Fruit fly (Drosophila melanogaster): Measurements from ENCODE around the gene CG10041.

dm6 chr3R:12370643-12370995, 18.7 kb upstream of the CG10041 start:
- no peak for TF ChIP-seq CG14655 (GFP tag; optimal IDR thresholded peaks at IDR 0.05)
- TF ChIP-seq Snoo (tag; optimal IDR thresholded peaks at IDR 0.05) = no peak
- TF ChIP-seq CG9948 (tag; optimal IDR thresholded peaks at IDR 0.05) = no peak
- TF ChIP-seq CG8159 (tag; optimal IDR thresholded peaks at IDR 0.05) = no peak
- no peak for TF ChIP-seq CG10348 (GFP tag; IDR thresholded peaks at IDR 0.05)
- no peak for TF ChIP-seq CG34367 (tag; optimal IDR thresholded peaks at IDR 0.05)
- TF ChIP-seq CG4496 (GFP tag; IDR thresholded peaks at IDR 0.05) = no peak

All from whole organism, pupa.